Fruit fly (Drosophila melanogaster) whole organism, embryonic: Measurements from ENCODE around the gene Ist1.

ENCODE experiments used
- CG10565 ChIP-seq: fragments of 200-800 bp; sonication (Bioruptor generic); optimal IDR thresholded peaks from 3 replicates; lab custom pipeline; 2016; ENCODE audit warnings: missing biosample characterization, mild to moderate bottlenecking, missing genetic modification characterization
- CG11504 ChIP-seq: fragments of 200-800 bp; sonication (Bioruptor generic); optimal IDR thresholded peaks from 3 replicates; lab custom pipeline; 2019; ENCODE audit warnings: missing biosample characterization, mild to moderate bottlenecking, missing genetic modification characterization, moderate library complexity
- CG12299 ChIP-seq: fragments of 200-800 bp; sonication (Bioruptor generic); optimal IDR thresholded peaks from 2 replicates; lab custom pipeline; 2018; ENCODE audit warnings: missing biosample characterization, mild to moderate bottlenecking, missing genetic modification characterization
- CG12391 ChIP-seq: fragments of 200-800 bp; sonication (Bioruptor generic); optimal IDR thresholded peaks from 3 replicates; lab custom pipeline; 2018; ENCODE audit warnings: missing biosample characterization, mild to moderate bottlenecking, missing genetic modification characterization, moderate library complexity
- CG1529 ChIP-seq: fragments of 200-800 bp; sonication (Bioruptor generic); optimal IDR thresholded peaks from 3 replicates; lab custom pipeline; 2018; ENCODE audit warnings: missing biosample characterization, missing genetic modification characterization
- CG17612 ChIP-seq: fragments of 200-800 bp; sonication (Bioruptor generic); IDR thresholded peaks from 2 replicates; pipeline ENCODE4 v1.3.6; 2022; ENCODE audit warnings: missing biosample characterization, missing genetic modification characterization
- CG2678 ChIP-seq: fragments of 200-800 bp; sonication (Bioruptor generic); optimal IDR thresholded peaks from 3 replicates; lab custom pipeline; 2019; ENCODE audit warnings: missing biosample characterization, mild to moderate bottlenecking, missing genetic modification characterization, moderate library complexity
- CG2889 ChIP-seq: fragments of 200-800 bp; sonication (Bioruptor generic); IDR thresholded peaks from 3 replicates; pipeline ENCODE4 v1.3.6; 2022; ENCODE audit warnings: missing biosample characterization, missing genetic modification characterization
- CG43689 ChIP-seq: fragments of 200-800 bp; sonication (Bioruptor generic); IDR thresholded peaks from 2 replicates; pipeline ENCODE4 v1.3.6; 2022; ENCODE audit warnings: missing biosample characterization, missing genetic modification characterization
- CG4424 ChIP-seq: fragments of 200-800 bp; sonication (Bioruptor generic); optimal IDR thresholded peaks from 3 replicates; lab custom pipeline; 2016; ENCODE audit warnings: missing biosample characterization, missing genetic modification characterization
- CG4617 ChIP-seq: fragments of 200-800 bp; sonication (Bioruptor generic); optimal IDR thresholded peaks from 3 replicates; lab custom pipeline; 2016; ENCODE audit warnings: missing biosample characterization, missing genetic modification characterization, borderline replicate concordance
- CG4730 ChIP-seq: fragments of 200-800 bp; sonication (Bioruptor generic); IDR thresholded peaks from 2 replicates; pipeline ENCODE4 v1.3.6; 2022; ENCODE audit warnings: missing biosample characterization, missing genetic modification characterization
- CG7372 ChIP-seq: fragments of 200-800 bp; sonication (Bioruptor generic); IDR thresholded peaks from 2 replicates; pipeline ENCODE4 v1.3.6; 2022; ENCODE audit warnings: missing biosample characterization, missing genetic modification characterization
- CG7928 ChIP-seq: fragments of 200-800 bp; sonication (Bioruptor generic); optimal IDR thresholded peaks from 2 replicates; lab custom pipeline; 2017; ENCODE audit warnings: missing biosample characterization, mild to moderate bottlenecking, missing genetic modification characterization
- CG9215 ChIP-seq: fragments of 200-800 bp; sonication (Bioruptor generic); IDR thresholded peaks from 2 replicates; pipeline ENCODE4 v1.3.6; 2022; ENCODE audit warnings: missing biosample characterization, missing genetic modification characterization
- CG9437 ChIP-seq: fragments of 200-800 bp; sonication (Bioruptor generic); optimal IDR thresholded peaks from 2 replicates; lab custom pipeline; 2018; ENCODE audit warnings: missing biosample characterization, mild to moderate bottlenecking, missing genetic modification characterization
- CG9932 ChIP-seq: fragments of 200-800 bp; sonication (Bioruptor generic); IDR thresholded peaks from 2 replicates; pipeline ENCODE4 v1.3.6; 2022; ENCODE audit warnings: missing biosample characterization, missing genetic modification characterization
- D ChIP-seq, 2 experiments: fragments of 200-800 bp in 1 of 2; fragments of >200 bp in 1 of 2; sonication (Bioruptor generic) in 1 of 2; optimal IDR thresholded peaks; 2 replicates in 1 of 2; 3 replicates in 1 of 2; lab custom pipeline; 2017; ENCODE audit warnings: mild to moderate bottlenecking in 1 of 2, missing biosample characterization in 1 of 2, missing genetic modification characterization in 1 of 2, missing genetic modification reagents in 1 of 2
- Dad ChIP-seq: fragments of 200-800 bp; sonication (Bioruptor generic); optimal IDR thresholded peaks from 3 replicates; lab custom pipeline; 2016; ENCODE audit warnings: missing biosample characterization, missing genetic modification characterization
- Dp ChIP-seq: fragments of 200-800 bp; sonication (Bioruptor generic); optimal IDR thresholded peaks from 2 replicates; lab custom pipeline; 2018; ENCODE audit warnings: missing biosample characterization, mild to moderate bottlenecking, missing genetic modification characterization, moderate library complexity
- Dref ChIP-seq: fragments of 200-800 bp; sonication (Bioruptor generic); IDR thresholded peaks from 2 replicates; pipeline ENCODE4 v1.3.6; 2022; ENCODE audit warnings: missing biosample characterization, missing genetic modification characterization
- Fer2 ChIP-seq: fragments of 200-800 bp; sonication (Bioruptor generic); optimal IDR thresholded peaks from 2 replicates; lab custom pipeline; 2018; ENCODE audit warnings: missing biosample characterization, mild to moderate bottlenecking, missing genetic modification characterization, moderate library complexity
- Gug ChIP-seq: fragments of 200-800 bp; sonication (Bioruptor generic); IDR thresholded peaks from 4 replicates; pipeline ENCODE4 v1.3.6; 2022; ENCODE audit warnings: missing biosample characterization, missing genetic modification characterization
- HmgZ ChIP-seq: fragments of 200-800 bp; sonication (Bioruptor generic); optimal IDR thresholded peaks from 2 replicates; lab custom pipeline; 2018; ENCODE audit warnings: missing biosample characterization, mild to moderate bottlenecking, missing genetic modification characterization
- Hmr ChIP-seq: fragments of 200-800 bp; sonication (Bioruptor generic); optimal IDR thresholded peaks from 3 replicates; lab custom pipeline; 2017; ENCODE audit warnings: mild to moderate bottlenecking, missing biosample characterization, missing genetic modification reagents, missing genetic modification characterization
- Mes4 ChIP-seq: fragments of 200-800 bp; sonication (Bioruptor generic); optimal IDR thresholded peaks from 2 replicates; lab custom pipeline; 2016; ENCODE audit warnings: missing biosample characterization, missing genetic modification characterization
- Neu2 ChIP-seq: fragments of 200-800 bp; sonication (Bioruptor generic); optimal IDR thresholded peaks from 3 replicates; lab custom pipeline; 2016; ENCODE audit warnings: missing biosample characterization, missing genetic modification characterization, borderline replicate concordance
- NfI ChIP-seq: fragments of 200-800 bp; sonication (Bioruptor generic); optimal IDR thresholded peaks from 3 replicates; lab custom pipeline; 2018; ENCODE audit warnings: missing biosample characterization, mild to moderate bottlenecking, missing genetic modification characterization, moderate library complexity
- Oaz ChIP-seq: fragments of 200-800 bp; sonication (Bioruptor generic); IDR thresholded peaks from 2 replicates; pipeline ENCODE4 v1.3.6; 2022; ENCODE audit warnings: missing biosample characterization, missing genetic modification characterization
- Rx ChIP-seq: fragments of 200-800 bp; sonication (Bioruptor generic); IDR thresholded peaks from 2 replicates; pipeline ENCODE4 v1.3.6; 2022; ENCODE audit warnings: missing biosample characterization, missing genetic modification characterization
- YL-1 ChIP-seq: fragments of 200-800 bp; sonication (Bioruptor generic); optimal IDR thresholded peaks from 3 replicates; lab custom pipeline; 2017; ENCODE audit warnings: missing biosample characterization, mild to moderate bottlenecking, missing genetic modification characterization
- btn ChIP-seq: fragments of 200-800 bp; sonication (Bioruptor generic); optimal IDR thresholded peaks from 2 replicates; lab custom pipeline; 2016; ENCODE audit warnings: missing biosample characterization, missing genetic modification characterization
- cad ChIP-seq: fragments of >200 bp; optimal IDR thresholded peaks from 2 replicates; lab custom pipeline; 2017; ENCODE audit warnings: missing biosample characterization, missing genetic modification characterization
- cato ChIP-seq: fragments of 200-800 bp; sonication (Bioruptor generic); optimal IDR thresholded peaks from 2 replicates; lab custom pipeline; 2016; ENCODE audit warnings: missing biosample characterization, missing genetic modification characterization, borderline replicate concordance
- croc ChIP-seq: fragments of 200-800 bp; sonication (Bioruptor generic); conservative IDR thresholded peaks from 3 replicates; pipeline ENCODE4 v1.3.6; 2022; ENCODE audit warnings: missing biosample characterization, missing genetic modification characterization
- danr ChIP-seq: fragments of 200-800 bp; sonication (Bioruptor generic); IDR thresholded peaks from 2 replicates; pipeline ENCODE4 v1.3.6; 2022; ENCODE audit warnings: missing biosample characterization, missing genetic modification characterization
- exex ChIP-seq: fragments of 200-800 bp; sonication (Bioruptor generic); optimal IDR thresholded peaks from 4 replicates; lab custom pipeline; 2018; ENCODE audit warnings: missing biosample characterization, mild to moderate bottlenecking, missing genetic modification characterization, moderate library complexity
- gcm2 ChIP-seq: fragments of 200-800 bp; sonication (Bioruptor generic); optimal IDR thresholded peaks from 2 replicates; lab custom pipeline; 2016; ENCODE audit warnings: missing biosample characterization, missing genetic modification characterization
- lmd ChIP-seq: fragments of 200-800 bp; sonication (Bioruptor generic); IDR thresholded peaks from 2 replicates; pipeline ENCODE4 v1.3.6; 2022; ENCODE audit warnings: missing biosample characterization, missing genetic modification characterization
- mam ChIP-seq: fragments of 200-800 bp; sonication (Bioruptor generic); optimal IDR thresholded peaks from 3 replicates; lab custom pipeline; 2016; ENCODE audit warnings: missing biosample characterization, missing genetic modification characterization
- nau ChIP-seq: fragments of 200-800 bp; sonication (Bioruptor generic); optimal IDR thresholded peaks from 3 replicates; lab custom pipeline; 2017; ENCODE audit warnings: missing biosample characterization, mild to moderate bottlenecking, missing genetic modification characterization, missing genetic modification reagents
- nerfin-2 ChIP-seq: fragments of 200-800 bp; sonication (Bioruptor generic); IDR thresholded peaks from 2 replicates; pipeline ENCODE4 v1.3.6; 2022; ENCODE audit warnings: missing biosample characterization, missing genetic modification characterization; ENCODE audit not compliant: partially characterized antibody
- pita ChIP-seq: fragments of 200-800 bp; sonication (Bioruptor generic); optimal IDR thresholded peaks from 2 replicates; lab custom pipeline; 2017; ENCODE audit warnings: missing biosample characterization, mild to moderate bottlenecking, missing genetic modification characterization
- pnt ChIP-seq: fragments of 200-800 bp; sonication (Bioruptor generic); optimal IDR thresholded peaks from 3 replicates; lab custom pipeline; 2016; ENCODE audit warnings: missing biosample characterization, missing genetic modification characterization
- pzg ChIP-seq: fragments of 200-800 bp; sonication (Bioruptor generic); optimal IDR thresholded peaks from 3 replicates; lab custom pipeline; 2018; ENCODE audit warnings: missing biosample characterization, mild to moderate bottlenecking, missing genetic modification characterization, moderate library complexity
- ro ChIP-seq: fragments of 200-800 bp; sonication (Bioruptor generic); IDR thresholded peaks from 2 replicates; pipeline ENCODE4 v1.3.6; 2022; ENCODE audit warnings: missing biosample characterization, missing genetic modification characterization
- shn ChIP-seq: fragments of 200-800 bp; sonication (Bioruptor generic); optimal IDR thresholded peaks from 3 replicates; lab custom pipeline; 2016; ENCODE audit warnings: missing biosample characterization, missing genetic modification characterization
- slbo ChIP-seq: fragments of 200-800 bp; sonication (Bioruptor generic); IDR thresholded peaks from 2 replicates; pipeline ENCODE4 v1.3.6; 2022; ENCODE audit warnings: missing biosample characterization, missing genetic modification characterization
- sqz ChIP-seq: fragments of 200-800 bp; sonication (Bioruptor generic); optimal IDR thresholded peaks from 3 replicates; lab custom pipeline; 2018; ENCODE audit warnings: missing biosample characterization, mild to moderate bottlenecking, missing genetic modification characterization

Gene Ist1

DNA sequence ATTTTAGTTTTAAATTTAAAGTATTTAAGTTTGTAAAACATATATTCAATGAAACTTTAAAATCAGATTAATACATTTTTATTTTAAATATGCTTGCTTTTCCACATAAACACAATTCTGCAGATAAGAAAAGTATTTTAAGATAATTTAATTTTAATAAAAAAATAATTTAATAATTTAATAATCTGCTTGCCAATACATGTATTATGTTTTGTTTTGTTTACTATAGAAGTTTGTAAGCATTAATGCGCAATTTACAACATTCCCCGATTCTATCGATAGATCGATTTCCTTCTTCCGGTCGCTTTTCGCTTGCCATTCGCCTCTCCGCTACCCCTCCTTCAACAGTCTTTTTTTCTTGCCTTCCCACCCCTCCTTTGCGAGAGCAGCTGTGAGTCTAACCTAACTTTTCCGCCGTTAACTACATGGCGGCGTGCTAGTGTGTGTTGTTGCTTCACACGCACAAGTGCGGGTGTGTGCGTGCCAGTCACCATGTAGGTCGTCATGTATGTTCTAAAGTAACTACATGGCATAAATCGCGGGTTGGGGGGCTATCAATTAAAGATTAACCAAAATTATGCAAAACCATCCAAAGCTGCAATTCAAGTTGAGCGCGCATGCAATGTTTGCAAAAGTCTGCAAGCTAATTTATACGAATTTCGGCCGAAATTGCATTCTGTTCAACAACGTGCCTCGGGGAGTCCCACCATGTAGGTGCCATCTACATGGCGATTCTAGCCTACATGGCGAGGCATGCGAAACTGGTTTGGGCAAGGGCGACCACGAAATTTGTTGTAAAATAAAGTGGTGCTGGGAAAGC is 12.7 kb downstream of the Ist1 start (continued):
- TF ChIP-seq CG9215 (GFP tag; lab: Robert Waterston, UW) (peak; percentile 44; the same call in 1 of the 2 replicates), Fer2 (tag; lab: Kevin White, UChicago) (no peak), cato (GFP tag; lab: Kevin White, UChicago) (no peak), Dad (GFP tag; lab: Kevin White, UChicago) (no peak), CG9932 (GFP tag; lab: Robert Waterston, UW) (peak; percentile 38; the same call in 1 of the 2 replicates), nerfin-2 (0 out of 2 replicates have a peak, but pooled peaks have one; percentile 42), D (optimal IDR thresholded peaks at IDR 0.05; lab: Kevin White, UChicago) (peak; percentile 100), D (GFP tag; optimal IDR thresholded peaks at IDR 0.05; lab: Kevin White, UChicago) (peak; percentile 41), CG2678 (no peak), pita (GFP tag; lab: Kevin White, UChicago) (no peak), shn (GFP tag; lab: Kevin White, UChicago) (no peak), Dref (peak; percentile 77), Neu2 (GFP tag; lab: Kevin White, UChicago) (no peak), danr (GFP tag; lab: Robert Waterston, UW) (no peak), pnt (GFP tag; lab: Kevin White, UChicago) (no peak), CG4730 (GFP tag; lab: Robert Waterston, UW) (no peak), sqz (GFP tag; lab: Kevin White, UChicago) (peak; percentile 70), slbo (GFP tag; lab: Robert Waterston, UW) (no peak), CG7928 (no peak), ro (no peak), CG12391 (tag; lab: Kevin White, UChicago) (peak; percentile 49), CG10565 (no peak), NfI (GFP tag; lab: Kevin White, UChicago) (peak; percentile 9), Hmr (GFP tag; lab: Kevin White, UChicago) (peak; percentile 51), YL-1 (GFP tag; lab: Kevin White, UChicago) (peak; percentile 98), CG1529 (GFP tag; lab: Kevin White, UChicago) (no peak), CG4617 (GFP tag; lab: Kevin White, UChicago) (peak; percentile 26), Gug (GFP tag; lab: Robert Waterston, UW) (no peak; the same call in 3 of the 4 replicates), CG12299 (tag; lab: Kevin White, UChicago) (peak; percentile 21), CG43689 (GFP tag; lab: Robert Waterston, UW) (no peak), gcm2 (GFP tag; lab: Kevin White, UChicago) (no peak), CG9437 (GFP tag; lab: Kevin White, UChicago) (peak; percentile 50), CG2889 (no peak), Oaz (GFP tag; lab: Robert Waterston, UW) (no peak), CG17612 (GFP tag; lab: Robert Waterston, UW) (no peak), HmgZ (tag; lab: Kevin White, UChicago) (peak; percentile 64), pzg (peak; percentile 88), Rx (GFP tag; lab: Robert Waterston, UW) (0 out of 2 replicates have a peak, but pooled peaks have one; percentile 29), exex (tag; lab: Kevin White, UChicago) (no peak), croc (GFP tag; lab: Robert Waterston, UW) (no peak), mam (GFP tag; lab: Kevin White, UChicago) (no peak), Dp (GFP tag; lab: Kevin White, UChicago) (no peak), CG4424 (no peak), lmd (GFP tag; lab: Robert Waterston, UW) (no peak), Mes4 (GFP tag; lab: Kevin White, UChicago) (no peak), nau (GFP tag; lab: Kevin White, UChicago) (no peak), CG11504 (tag; lab: Kevin White, UChicago) (no peak), CG7372 (GFP tag; lab: Robert Waterston, UW) (no peak), cad (GFP tag; lab: Kevin White, UChicago) (no peak), btn (GFP tag; lab: Kevin White, UChicago) (no peak)
